Worm (Caenorhabditis elegans) whole organism, L4 larva: Measurements from ENCODE around the gene cnep-1.

Experiments
- F37D6.2 ChIP-seq: sonication (generic microtip); optimal IDR thresholded peaks from 2 replicates; lab custom pipeline; 2016; ENCODE audit warnings: mild to moderate bottlenecking, missing genetic modification characterization, missing compliant biosample characterization
- R02D3.7 ChIP-seq: fragments of 150-350 bp; sonication (generic microtip); optimal IDR thresholded peaks from 3 replicates; lab custom pipeline; 2014; ENCODE audit warnings: missing biosample characterization, missing genetic modification characterization
- T26A8.4 ChIP-seq: fragments of 200-800 bp; sonication (Bioruptor generic); IDR thresholded peaks from 2 replicates; pipeline ENCODE4 v1.3.6; 2022; ENCODE audit warnings: missing genetic modification characterization, missing compliant biosample characterization
- aly-2 ChIP-seq: sonication (generic microtip); optimal IDR thresholded peaks from 2 replicates; lab custom pipeline; 2018; ENCODE audit warnings: missing biosample characterization, missing genetic modification characterization
- ama-1 ChIP-seq: fragments of 150-350 bp; optimal IDR thresholded peaks from 2 replicates; lab custom pipeline; 2014; ENCODE audit warnings: inconsistent platforms, mixed read lengths
- attf-4 ChIP-seq: sonication (generic microtip); optimal IDR thresholded peaks from 3 replicates; lab custom pipeline; 2017; ENCODE audit warnings: missing biosample characterization, missing genetic modification characterization
- ceh-20 ChIP-seq: fragments of 200-800 bp; sonication (Bioruptor generic); IDR thresholded peaks from 2 replicates; pipeline ENCODE4 v1.3.6; 2022; ENCODE audit warnings: missing genetic modification reagents, missing genetic modification characterization, missing compliant biosample characterization
- ceh-32 ChIP-seq: sonication (generic microtip); optimal IDR thresholded peaks from 2 replicates; lab custom pipeline; 2016; ENCODE audit warnings: mild to moderate bottlenecking, missing genetic modification characterization, missing compliant biosample characterization; ENCODE audit not compliant: poor library complexity
- ceh-44 ChIP-seq: fragments of 200-800 bp; sonication (Bioruptor generic); IDR thresholded peaks from 2 replicates; pipeline ENCODE4 v1.3.6; 2022; ENCODE audit warnings: missing genetic modification reagents, missing genetic modification characterization, missing compliant biosample characterization
- cey-2 ChIP-seq: sonication (generic microtip); optimal IDR thresholded peaks from 3 replicates; lab custom pipeline; 2017; ENCODE audit warnings: missing genetic modification characterization, mild to moderate bottlenecking, missing compliant biosample characterization, antibody characterized with exemption, borderline replicate concordance; ENCODE audit not compliant: insufficient read depth
- ctbp-1 ChIP-seq: fragments of 200-800 bp; sonication (Bioruptor generic); IDR thresholded peaks from 2 replicates; pipeline ENCODE4 v1.3.6; 2022; ENCODE audit warnings: missing genetic modification reagents, missing genetic modification characterization, missing compliant biosample characterization
- daf-16 ChIP-seq, 3 experiments: sonication (generic microtip); optimal IDR thresholded peaks; 2 replicates each; lab custom pipeline; 2016 to 2017; ENCODE audit warnings: missing genetic modification characterization in 3 of 3, missing genetic modification reagents in 3 of 3, mild to moderate bottlenecking in 2 of 3, missing compliant biosample characterization in 2 of 3, missing biosample characterization in 1 of 3, moderate library complexity in 1 of 3
- dmd-6 ChIP-seq: fragments of 200-800 bp; sonication (Bioruptor generic); IDR thresholded peaks from 2 replicates; pipeline ENCODE4 v1.3.6; 2022; ENCODE audit warnings: missing genetic modification reagents, missing genetic modification characterization, missing compliant biosample characterization
- dmd-8 ChIP-seq: fragments of 200-800 bp; sonication (Bioruptor generic); IDR thresholded peaks from 2 replicates; pipeline ENCODE4 v1.3.6; 2022; ENCODE audit warnings: missing genetic modification characterization, missing compliant biosample characterization
- dve-1 ChIP-seq: sonication (generic microtip); optimal IDR thresholded peaks from 2 replicates; lab custom pipeline; 2017; ENCODE audit warnings: antibody characterized with exemption, mild to moderate bottlenecking, missing genetic modification characterization, missing compliant biosample characterization; ENCODE audit not compliant: insufficient read depth
- egl-43 ChIP-seq: fragments of 200-800 bp; sonication (Bioruptor generic); IDR thresholded peaks from 2 replicates; pipeline ENCODE4 v1.3.6; 2022; ENCODE audit warnings: missing genetic modification reagents, missing genetic modification characterization, missing compliant biosample characterization
- fkh-10 ChIP-seq: fragments of 150-350 bp; optimal IDR thresholded peaks from 2 replicates; lab custom pipeline; 2014; ENCODE audit warnings: missing biosample characterization, missing genetic modification reagents, missing genetic modification characterization
- fos-1 ChIP-seq: fragments of 150-350 bp; optimal IDR thresholded peaks from 2 replicates; lab custom pipeline; 2014; ENCODE audit warnings: missing biosample characterization, missing genetic modification characterization
- gei-8 ChIP-seq: fragments of 200-800 bp; sonication (Bioruptor generic); optimal IDR thresholded peaks from 2 replicates; lab custom pipeline; 2018; ENCODE audit warnings: mild to moderate bottlenecking, missing genetic modification characterization, missing compliant biosample characterization
- hif-1 ChIP-seq, 2 experiments: sonication (generic microtip); optimal IDR thresholded peaks; 2 replicates each; lab custom pipeline; 2016 to 2017; ENCODE audit warnings: missing compliant biosample characterization in 2 of 2, missing genetic modification characterization in 2 of 2, missing genetic modification reagents in 2 of 2, missing genotype in 2 of 2, mild to moderate bottlenecking in 1 of 2
- hlh-30 ChIP-seq: sonication (generic microtip); optimal IDR thresholded peaks from 2 replicates; lab custom pipeline; 2017; ENCODE audit warnings: antibody characterized with exemption, mild to moderate bottlenecking, missing genetic modification characterization, missing compliant biosample characterization; ENCODE audit not compliant: insufficient read depth
- hmg-1.1 ChIP-seq: fragments of 200-800 bp; sonication (Bioruptor generic); IDR thresholded peaks from 2 replicates; pipeline ENCODE4 v1.3.6; 2022; ENCODE audit warnings: missing genetic modification reagents, missing genetic modification characterization, missing compliant biosample characterization
- lin-13 ChIP-seq: fragments of 150-350 bp; optimal IDR thresholded peaks from 2 replicates; lab custom pipeline; 2014; ENCODE audit warnings: missing biosample characterization, missing genetic modification reagents, missing genetic modification characterization
- lin-29 ChIP-seq: fragments of 200-800 bp; sonication (Bioruptor generic); IDR thresholded peaks from 2 replicates; pipeline ENCODE4 v1.3.6; 2022; ENCODE audit warnings: missing genetic modification reagents, missing genetic modification characterization, missing compliant biosample characterization
- lin-39 ChIP-seq: fragments of 150-350 bp; optimal IDR thresholded peaks from 2 replicates; lab custom pipeline; 2014; ENCODE audit warnings: missing biosample characterization, missing genetic modification reagents, missing genetic modification characterization
- madf-9 ChIP-seq: fragments of 200-800 bp; sonication (Bioruptor generic); conservative IDR thresholded peaks from 2 replicates; pipeline ENCODE4 v1.3.6; 2022; ENCODE audit warnings: missing genetic modification reagents, missing genetic modification characterization, missing compliant biosample characterization
- mdt-29 ChIP-seq: fragments of 200-800 bp; sonication (Bioruptor generic); IDR thresholded peaks from 2 replicates; pipeline ENCODE4 v1.3.6; 2022; ENCODE audit warnings: missing genetic modification reagents, missing genetic modification characterization, missing compliant biosample characterization
- mep-1 ChIP-seq: fragments of 150-350 bp; sonication (generic microtip); optimal IDR thresholded peaks from 3 replicates; lab custom pipeline; 2014; ENCODE audit warnings: missing biosample characterization, missing genetic modification characterization
- mes-2 ChIP-seq: sonication (generic microtip); optimal IDR thresholded peaks from 2 replicates; lab custom pipeline; 2016; ENCODE audit warnings: missing genotype, mild to moderate bottlenecking, missing genetic modification characterization, missing compliant biosample characterization; ENCODE audit not compliant: poor library complexity, severe bottlenecking
- mxl-3 ChIP-seq: fragments of 200-800 bp; sonication (Bioruptor generic); optimal IDR thresholded peaks from 2 replicates; lab custom pipeline; 2018; ENCODE audit warnings: mild to moderate bottlenecking, missing genetic modification characterization, missing compliant biosample characterization
- nhr-111 ChIP-seq: fragments of 200-800 bp; sonication (Bioruptor generic); optimal IDR thresholded peaks from 2 replicates; lab custom pipeline; 2018; ENCODE audit warnings: mild to moderate bottlenecking, missing genetic modification characterization, missing compliant biosample characterization
- nhr-25 ChIP-seq: sonication (generic microtip); optimal IDR thresholded peaks from 2 replicates; lab custom pipeline; 2017; ENCODE audit warnings: missing genetic modification characterization, mild to moderate bottlenecking, missing compliant biosample characterization, antibody characterized with exemption, moderate library complexity, borderline replicate concordance; ENCODE audit not compliant: insufficient read depth
- nhr-42 ChIP-seq: fragments of 200-800 bp; sonication (Bioruptor generic); IDR thresholded peaks from 2 replicates; pipeline ENCODE4 v1.3.6; 2022; ENCODE audit warnings: missing genetic modification characterization, missing compliant biosample characterization
- nhr-6 ChIP-seq: fragments of 150-350 bp; optimal IDR thresholded peaks from 2 replicates; lab custom pipeline; 2014; ENCODE audit warnings: missing biosample characterization, missing genetic modification characterization
- nhr-77 ChIP-seq: fragments of 150-350 bp; optimal IDR thresholded peaks from 2 replicates; lab custom pipeline; 2014; ENCODE audit warnings: missing biosample characterization, missing genetic modification characterization
- php-3 ChIP-seq: fragments of 200-800 bp; sonication (Bioruptor generic); IDR thresholded peaks from 2 replicates; pipeline ENCODE4 v1.3.6; 2022; ENCODE audit warnings: missing genetic modification reagents, missing genetic modification characterization, missing compliant biosample characterization
- sdz-12 ChIP-seq: fragments of 200-800 bp; sonication (Bioruptor generic); optimal IDR thresholded peaks from 2 replicates; lab custom pipeline; 2018; ENCODE audit warnings: mild to moderate bottlenecking, missing genetic modification characterization, missing compliant biosample characterization
- snpc-4 ChIP-seq: fragments of 150-350 bp; optimal IDR thresholded peaks from 2 replicates; lab custom pipeline; 2014; ENCODE audit warnings: missing biosample characterization, missing genetic modification characterization
- spr-3 ChIP-seq: fragments of 200-800 bp; sonication (Bioruptor generic); optimal IDR thresholded peaks from 2 replicates; lab custom pipeline; 2018; ENCODE audit warnings: mild to moderate bottlenecking, missing genetic modification characterization, missing compliant biosample characterization
- tag-97 ChIP-seq: fragments of 200-800 bp; sonication (Bioruptor generic); IDR thresholded peaks from 2 replicates; pipeline ENCODE4 v1.3.6; 2022; ENCODE audit warnings: missing genetic modification characterization, missing compliant biosample characterization
- tra-1 ChIP-seq: fragments of 200-800 bp; sonication (Bioruptor generic); IDR thresholded peaks from 2 replicates; pipeline ENCODE4 v1.3.6; 2022; ENCODE audit warnings: missing genetic modification reagents, missing genetic modification characterization, missing compliant biosample characterization
- unc-39 ChIP-seq: sonication (generic microtip); optimal IDR thresholded peaks from 2 replicates; lab custom pipeline; 2017; ENCODE audit warnings: missing biosample characterization, missing genetic modification characterization
- unc-62 ChIP-seq, 3 experiments: fragments of 150-350 bp in 1 of 3; sonication (generic microtip); optimal IDR thresholded peaks in 2 of 3; peaks in 1 of 3; 1 replicate in 1 of 3; 2 replicates in 2 of 3; lab custom pipeline; 2014 to 2017; ENCODE audit warnings: missing biosample characterization in 3 of 3, missing genetic modification characterization in 3 of 3, missing genetic modification reagents in 3 of 3, missing genotype in 1 of 3
- vab-7 ChIP-seq: fragments of 200-800 bp; sonication (Bioruptor generic); IDR thresholded peaks from 2 replicates; pipeline ENCODE4 v1.3.6; 2022; ENCODE audit warnings: missing genetic modification reagents, missing genetic modification characterization, missing compliant biosample characterization
- zfp-2 ChIP-seq: sonication (generic microtip); optimal IDR thresholded peaks from 2 replicates; lab custom pipeline; 2016; ENCODE audit warnings: mild to moderate bottlenecking, missing genetic modification characterization, missing compliant biosample characterization
- zfp-3 ChIP-seq: fragments of 200-800 bp; sonication (Bioruptor generic); conservative IDR thresholded peaks from 2 replicates; pipeline ENCODE4 v1.3.6; 2022; ENCODE audit warnings: missing genetic modification reagents, missing genetic modification characterization, missing compliant biosample characterization
- zip-2 ChIP-seq: fragments of 150-350 bp; optimal IDR thresholded peaks from 2 replicates; lab custom pipeline; 2014; ENCODE audit warnings: missing biosample characterization, missing genetic modification characterization
- ztf-11 ChIP-seq: fragments of 150-350 bp; optimal IDR thresholded peaks from 2 replicates; lab custom pipeline; 2014; ENCODE audit warnings: missing biosample characterization, missing genetic modification characterization

The cnep-1 gene

DNA sequence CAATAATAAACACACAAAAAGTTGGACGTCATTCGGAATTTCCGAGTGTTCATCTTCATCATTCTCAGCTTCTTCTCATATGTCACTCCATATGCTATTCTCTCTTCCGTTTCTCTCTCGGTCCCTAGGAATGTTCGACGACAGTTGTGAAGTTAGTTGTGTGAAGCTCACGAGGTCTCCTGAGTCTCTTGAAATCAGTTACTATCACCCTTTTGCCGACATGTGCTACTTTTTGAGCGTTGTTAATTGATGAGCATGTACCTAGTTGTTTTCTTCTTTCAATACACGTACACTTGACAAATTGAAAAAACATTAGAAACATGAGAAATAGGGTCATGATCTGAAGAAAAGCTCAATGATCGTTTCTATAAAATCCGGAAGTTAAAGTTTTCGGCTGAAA is 13.2 kb downstream of the cnep-1 start (continued):
- TF ChIP-seq unc-62 (GFP tag; optimal IDR thresholded peaks at IDR 0.05 in 1 of 2; lab: Kevin White, UChicago) (peak in 1 of 2 experiments; percentile 66), unc-62 (tag; optimal IDR thresholded peaks at IDR 0.05; lab: Kevin White, UChicago) (no peak), nhr-77 (tag; lab: Kevin White, UChicago) (no peak), ceh-32 (tag; lab: Kevin White, UChicago) (no peak), sdz-12 (GFP tag; lab: Kevin White, UChicago) (no peak), mdt-29 (GFP tag; lab: Robert Waterston, UW) (no peak), ztf-11 (tag; lab: Kevin White, UChicago) (no peak), unc-39 (tag; lab: Kevin White, UChicago) (no peak), nhr-25 (tag; lab: Kevin White, UChicago) (no peak), gei-8 (no peak), spr-3 (GFP tag; lab: Kevin White, UChicago) (no peak), daf-16 (GFP tag; optimal IDR thresholded peaks at IDR 0.05; lab: Kevin White, UChicago) (peak in 1 of 2 experiments; percentile 90), daf-16 (tag; optimal IDR thresholded peaks at IDR 0.05; lab: Kevin White, UChicago) (no peak), tra-1 (GFP tag; lab: Robert Waterston, UW) (no peak), snpc-4 (tag; lab: Kevin White, UChicago) (no peak), fos-1 (tag; lab: Kevin White, UChicago) (no peak), ceh-44 (GFP tag; lab: Robert Waterston, UW) (no peak), ceh-20 (peak; percentile 38; the same call in 1 of the 2 replicates), aly-2 (no peak), hif-1 (tag; optimal IDR thresholded peaks at IDR 0.05; lab: Kevin White, UChicago) (peak in 1 of 2 experiments; percentile 21), vab-7 (GFP tag; lab: Robert Waterston, UW) (no peak), mep-1 (tag; lab: Kevin White, UChicago) (peak; percentile 18), F37D6.2 (tag; lab: Kevin White, UChicago) (no peak), attf-4 (no peak), dve-1 (tag; lab: Kevin White, UChicago) (no peak), zfp-2 (no peak), mxl-3 (GFP tag; lab: Kevin White, UChicago) (no peak), dmd-8 (0 out of 2 replicates have a peak, but pooled peaks have one; percentile 43), ama-1 (lab: Kevin White, UChicago) (no peak), zfp-3 (GFP tag; lab: Robert Waterston, UW) (no peak; the same call in 1 of the 2 replicates), nhr-6 (no peak), tag-97 (no peak), nhr-111 (GFP tag; lab: Kevin White, UChicago) (no peak), R02D3.7 (no peak), lin-39 (tag; lab: Kevin White, UChicago) (peak; percentile 25), fkh-10 (GFP tag; lab: Kevin White, UChicago) (no peak)
- TF ChIP-seq, all 104 proteins: peak for 14

- 0 out of 2 replicates have a peak, but pooled peaks have one; percentile 8 for TF ChIP-seq egl-43 (GFP tag; lab: Robert Waterston, UW)
- TF ChIP-seq php-3 = no peak
- 0 out of 2 replicates have a peak, but pooled peaks have one; percentile 50 for TF ChIP-seq madf-9 (GFP tag; lab: Robert Waterston, UW)
- no peak for TF ChIP-seq lin-29 (GFP tag; lab: Robert Waterston, UW)
- TF ChIP-seq unc-39 (tag; lab: Kevin White, UChicago) = no peak
- no peak for TF ChIP-seq hmg-1.1
- no peak for TF ChIP-seq fkh-10 (GFP tag; lab: Kevin White, UChicago)
- TF ChIP-seq spr-3 (GFP tag; lab: Kevin White, UChicago) = no peak
- TF ChIP-seq zfp-2 = no peak
- no peak for TF ChIP-seq nhr-25 (tag; lab: Kevin White, UChicago)
- peak; percentile 8 for TF ChIP-seq mes-2 (tag; lab: Kevin White, UChicago)
- no peak for TF ChIP-seq cey-2 (tag; lab: Kevin White, UChicago)
- peak; percentile 16 for TF ChIP-seq sdz-12 (GFP tag; lab: Kevin White, UChicago)
- no peak for TF ChIP-seq zip-2
- 0 out of 2 replicates have a peak, but pooled peaks have one; percentile 12 for TF ChIP-seq dmd-6 (GFP tag; lab: Robert Waterston, UW)
- TF ChIP-seq nhr-42 (GFP tag; lab: Robert Waterston, UW) = no peak
- peak; percentile 24 for TF ChIP-seq hlh-30 (tag; lab: Kevin White, UChicago)
- TF ChIP-seq lin-13 (GFP tag; lab: Kevin White, UChicago) = no peak
- TF ChIP-seq aly-2 = no peak
- TF ChIP-seq ctbp-1 = no peak; the same call in 1 of the 2 replicates
- 0 out of 2 replicates have a peak, but pooled peaks have one; percentile 17 for TF ChIP-seq T26A8.4 (GFP tag; lab: Robert Waterston, UW)
These were observed 13.8 kb downstream of the cnep-1 start, which contains the start of gene F21D12.3 for ce11 chrII:7323925-7324324. Gene F21D12.3, minus strand, starts transcription at chrII:7324025.
